Fruit fly (Drosophila melanogaster): ENCODE measurements around the gene Boh2.

Boh2 gene

dm6 chr2L:11221296-11221698 lies 42.5 kb downstream of the Boh2 start (continued):
- TF ChIP-seq pfk (GFP tag; optimal IDR thresholded peaks at IDR 0.05), result no peak
- TF ChIP-seq CG17359 (tag; optimal IDR thresholded peaks at IDR 0.05), result no peak
- 0 out of 2 replicates have a peak, but pooled peaks have one; percentile 5 for TF ChIP-seq onecut (GFP tag; IDR thresholded peaks at IDR 0.05)
- no peak for TF ChIP-seq ewg (GFP tag; optimal IDR thresholded peaks at IDR 0.05)
- TF ChIP-seq CG17568 (GFP tag; optimal IDR thresholded peaks at IDR 0.05), result peak; percentile 47
- TF ChIP-seq Nf-YC (tag; optimal IDR thresholded peaks at IDR 0.05), result peak; percentile 57
- TF ChIP-seq CG2129 (GFP tag; IDR thresholded peaks at IDR 0.05; ENCODE audit: partially characterized antibody), result no peak
- peak; percentile 19 for TF ChIP-seq Bteb2 (GFP tag; optimal IDR thresholded peaks at IDR 0.05)
- TF ChIP-seq Med (GFP tag), result peak; percentile 82
- 0 out of 3 replicates have a peak, but pooled peaks have one; percentile 22 for TF ChIP-seq so (GFP tag; IDR thresholded peaks at IDR 0.05)
- peak; percentile 27 for TF ChIP-seq CG12219 (GFP tag; optimal IDR thresholded peaks at IDR 0.05)
- peak; percentile 99 for TF ChIP-seq CG3163 (GFP tag; optimal IDR thresholded peaks at IDR 0.05)
- no peak for TF ChIP-seq gcm2 (GFP tag; optimal IDR thresholded peaks at IDR 0.05)
- TF ChIP-seq Optix (GFP tag; IDR thresholded peaks at IDR 0.05), result no peak
- TF ChIP-seq Ets97D (GFP tag; optimal IDR thresholded peaks at IDR 0.05), result peak; percentile 75
- TF ChIP-seq pros (GFP tag; optimal IDR thresholded peaks at IDR 0.05), result no peak
- peak; percentile 11 for TF ChIP-seq salm (tag; optimal IDR thresholded peaks at IDR 0.05)
- TF ChIP-seq lab (GFP tag; optimal IDR thresholded peaks at IDR 0.05), result peak; percentile 5
- no peak for TF ChIP-seq Opbp (GFP tag; IDR thresholded peaks at IDR 0.05; ENCODE audit: partially characterized antibody)
- no peak for TF ChIP-seq inv (GFP tag; IDR thresholded peaks at IDR 0.05; ENCODE audit: partially characterized antibody)
- no peak for TF ChIP-seq dmrt11E (tag; optimal IDR thresholded peaks at IDR 0.05)
- no peak for TF ChIP-seq bowl (GFP tag; IDR thresholded peaks at IDR 0.05)
- no peak for TF ChIP-seq eyg (GFP tag; optimal IDR thresholded peaks at IDR 0.05)
- no peak for TF ChIP-seq ERR (GFP tag; optimal IDR thresholded peaks at IDR 0.05)
- no peak for TF ChIP-seq hkb (optimal IDR thresholded peaks at IDR 0.05)
- TF ChIP-seq hkb (GFP tag; IDR thresholded peaks at IDR 0.05), result peak; percentile 50; the same call in 1 of the 2 replicates
- no peak for TF ChIP-seq Ptx1 (GFP tag; IDR thresholded peaks at IDR 0.05)
- TF ChIP-seq Hmr (GFP tag; optimal IDR thresholded peaks at IDR 0.05), result no peak
- peak; percentile 10 for TF ChIP-seq CG12769 (tag; optimal IDR thresholded peaks at IDR 0.05)
- no peak for TF ChIP-seq luna (GFP tag; optimal IDR thresholded peaks at IDR 0.05)
- peak; percentile 9 for TF ChIP-seq kah (GFP tag; optimal IDR thresholded peaks at IDR 0.05)
- TF ChIP-seq CG7963 (GFP tag; IDR thresholded peaks at IDR 0.05; ENCODE audit: partially characterized antibody), result no peak
- no peak for TF ChIP-seq grn (GFP tag; optimal IDR thresholded peaks at IDR 0.05)
- peak; percentile 52 for TF ChIP-seq cg (GFP tag; optimal IDR thresholded peaks at IDR 0.05)
- TF ChIP-seq crol (GFP tag; IDR thresholded peaks at IDR 0.05), result peak; percentile 90
- peak; percentile 20 for TF ChIP-seq sd (tag; optimal IDR thresholded peaks at IDR 0.05)
- 0 out of 2 replicates have a peak, but pooled peaks have one; percentile 17 for TF ChIP-seq Nf-YA (GFP tag; IDR thresholded peaks at IDR 0.05)
- peak; percentile 64 for TF ChIP-seq CG7745 (tag; optimal IDR thresholded peaks at IDR 0.05)
- TF ChIP-seq CG10147 (GFP tag; optimal IDR thresholded peaks at IDR 0.05), result no peak
- no peak for TF ChIP-seq CG7372 (GFP tag; IDR thresholded peaks at IDR 0.05)
- TF ChIP-seq CG31224 (GFP tag; IDR thresholded peaks at IDR 0.05), result 0 out of 2 replicates have a peak, but pooled peaks have one; percentile 11
- TF ChIP-seq bsh (GFP tag; optimal IDR thresholded peaks at IDR 0.05), result peak in 1 of 2 experiments; percentile 7
- TF ChIP-seq yki (optimal IDR thresholded peaks at IDR 0.05), result no peak
- peak; percentile 35 for TF ChIP-seq abd-A (tag; optimal IDR thresholded peaks at IDR 0.05)
- peak; percentile 8 for TF ChIP-seq Fer1 (GFP tag; optimal IDR thresholded peaks at IDR 0.05)
- TF ChIP-seq Scr (GFP tag; IDR thresholded peaks at IDR 0.05; ENCODE audit: partially characterized antibody), result 0 out of 2 replicates have a peak, but pooled peaks have one; percentile 23
- TF ChIP-seq CG8290 (GFP tag; optimal IDR thresholded peaks at IDR 0.05), result no peak
- TF ChIP-seq CG8290 (tag; optimal IDR thresholded peaks at IDR 0.05), result peak in 1 of 2 experiments; percentile 25
- peak; percentile 11 for TF ChIP-seq sug (tag; optimal IDR thresholded peaks at IDR 0.05)
- peak; percentile 70; the same call in 1 of the 3 replicates for TF ChIP-seq CG34422 (GFP tag; IDR thresholded peaks at IDR 0.05)
- TF ChIP-seq CG6813 (GFP tag; optimal IDR thresholded peaks at IDR 0.05), result peak; percentile 8

Measured in whole organism, embryonic.